Worm (Caenorhabditis elegans) whole organism, late embryonic: Measurements from ENCODE around the gene cest-8.

Experiments
- ceh-6 ChIP-seq: fragments of 200-800 bp; sonication (Bioruptor generic); optimal IDR thresholded peaks from 2 replicates; lab custom pipeline; 2018; ENCODE audit warnings: mild to moderate bottlenecking, missing genetic modification characterization, missing compliant biosample characterization
- nhr-11 ChIP-seq: fragments of 150-350 bp; optimal IDR thresholded peaks from 2 replicates; lab custom pipeline; 2014; ENCODE audit warnings: missing biosample characterization, missing genetic modification characterization
- npax-4 ChIP-seq: sonication (generic microtip); optimal IDR thresholded peaks from 2 replicates; lab custom pipeline; 2016; ENCODE audit warnings: missing genetic modification characterization, missing compliant biosample characterization
- sox-4 ChIP-seq: sonication (generic microtip); optimal IDR thresholded peaks from 2 replicates; lab custom pipeline; 2017; ENCODE audit warnings: mild to moderate bottlenecking, missing genetic modification characterization, inconsistent platforms, missing compliant biosample characterization
- zip-5 ChIP-seq: sonication (generic microtip); optimal IDR thresholded peaks from 2 replicates; lab custom pipeline; 2016; ENCODE audit warnings: missing genetic modification characterization, missing compliant biosample characterization

- TF ChIP-seq npax-4 (tag; lab: Kevin White, UChicago) (no peak), sox-4 (tag; lab: Kevin White, UChicago) (no peak), nhr-11 (no peak), ceh-6 (GFP tag; lab: Kevin White, UChicago) (no peak), zip-5 (tag; lab: Kevin White, UChicago) (no peak)
Observed at ce11 chrX:12235388-12235787, 15.9 kb downstream of the cest-8 start, which contains the start of gene C23H4.6.
